Worm (Caenorhabditis elegans): ENCODE measurements around the gene trm-2A.

DNA sequence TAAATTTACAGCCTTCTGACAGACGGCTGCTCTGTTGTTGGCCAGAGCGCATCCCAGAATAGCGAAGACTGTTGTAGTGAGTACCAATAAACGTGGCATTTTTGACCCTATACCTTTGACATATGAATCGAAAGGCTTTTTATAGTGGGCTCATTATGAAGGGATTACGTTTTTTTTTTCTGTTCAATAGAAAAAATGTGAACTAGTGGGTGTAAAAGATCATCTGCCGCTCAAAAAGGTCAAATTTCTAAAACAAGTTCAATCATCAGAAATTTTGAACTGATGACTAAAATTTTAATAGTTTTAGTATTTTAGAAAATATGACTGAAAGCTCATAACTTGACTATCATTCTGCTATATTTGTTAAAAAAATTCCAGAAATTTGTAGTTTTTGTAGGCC, 49.8 kb upstream of the trm-2A start, which contains the start of gene K09C6.9:
- TF ChIP-seq him-1 (tag; optimal IDR thresholded peaks at IDR 0.05) = no peak
- no peak for TF ChIP-seq dao-5 (tag; optimal IDR thresholded peaks at IDR 0.05)
- TF ChIP-seq W03F9.2 (tag; optimal IDR thresholded peaks at IDR 0.05) = no peak
